Worm (Caenorhabditis elegans): ENCODE measurements around the gene ZC178.2.

ce11 chrV:8668224-8668623 lies 43.6 kb downstream of the ZC178.2 start:
- TF ChIP-seq elt-3 (tag; optimal IDR thresholded peaks at IDR 0.05), result no peak
- no peak for TF ChIP-seq zag-1 (tag; optimal IDR thresholded peaks at IDR 0.05)
- no peak for TF ChIP-seq fkh-2 (tag; optimal IDR thresholded peaks at IDR 0.05)
- TF ChIP-seq mml-1 (tag; optimal IDR thresholded peaks at IDR 0.05), result no peak
- no peak for TF ChIP-seq snpc-4 (tag; optimal IDR thresholded peaks at IDR 0.05)
- no peak for TF ChIP-seq elt-2 (tag; optimal IDR thresholded peaks at IDR 0.05)
- TF ChIP-seq unc-39 (tag; optimal IDR thresholded peaks at IDR 0.05), result no peak
